Fruit fly (Drosophila melanogaster): ENCODE measurements around the gene CG13875.

dm6 chr3L:199754-200596 is 20.3 kb downstream of the CG13875 start, which contains the start of the genes rno and mri:
- TF ChIP-seq usp (GFP tag; optimal IDR thresholded peaks at IDR 0.05): no peak
- no peak for TF ChIP-seq CG8478 (optimal IDR thresholded peaks at IDR 0.05)

Data from whole organism.